Worm (Caenorhabditis elegans) whole organism, L2 larva: ENCODE data around the gene idh-1.
A peak's percentile ranks its signal among the peaks of the same experiment; 100 is the strongest.

Experiments used
- R02D3.7 ChIP-seq: fragments of 150-350 bp; optimal IDR thresholded peaks from 2 replicates; lab custom pipeline; 2014; ENCODE audit warnings: missing biosample characterization, missing genetic modification characterization
- Y55F3AM.14 ChIP-seq: fragments of 200-800 bp; sonication (Bioruptor generic); optimal IDR thresholded peaks from 2 replicates; lab custom pipeline; 2018; ENCODE audit warnings: mild to moderate bottlenecking, missing genetic modification characterization, missing compliant biosample characterization
- alr-1 ChIP-seq: fragments of 150-350 bp; optimal IDR thresholded peaks from 2 replicates; lab custom pipeline; 2014; ENCODE audit warnings: missing biosample characterization, missing genetic modification characterization
- ama-1 ChIP-seq: fragments of 150-350 bp; optimal IDR thresholded peaks from 2 replicates; lab custom pipeline; 2018; ENCODE audit warnings: inconsistent platforms
- blmp-1 ChIP-seq: sonication (generic microtip); optimal IDR thresholded peaks from 2 replicates; lab custom pipeline; 2017; ENCODE audit warnings: missing genetic modification characterization, mild to moderate bottlenecking, missing compliant biosample characterization, antibody characterized with exemption, moderate library complexity; ENCODE audit not compliant: insufficient read depth
- ceh-16 ChIP-seq: fragments of 150-350 bp; optimal IDR thresholded peaks from 2 replicates; lab custom pipeline; 2014; ENCODE audit warnings: missing biosample characterization, missing genetic modification characterization
- ceh-82 ChIP-seq: fragments of 150-350 bp; optimal IDR thresholded peaks from 2 replicates; lab custom pipeline; 2014; ENCODE audit warnings: missing biosample characterization, missing genetic modification characterization
- crh-2 ChIP-seq: sonication (generic microtip); optimal IDR thresholded peaks from 2 replicates; lab custom pipeline; 2017; ENCODE audit warnings: missing biosample characterization, missing genetic modification characterization
- dmd-4 ChIP-seq: sonication (generic microtip); optimal IDR thresholded peaks from 2 replicates; lab custom pipeline; 2017; ENCODE audit warnings: missing biosample characterization, missing genetic modification characterization
- egl-27 ChIP-seq: sonication (generic microtip); optimal IDR thresholded peaks from 3 replicates; lab custom pipeline; 2017; ENCODE audit warnings: missing biosample characterization, missing genetic modification reagents, missing genetic modification characterization
- elt-1 ChIP-seq: fragments of 150-350 bp; optimal IDR thresholded peaks from 2 replicates; lab custom pipeline; 2014; ENCODE audit warnings: missing biosample characterization, missing genetic modification characterization
- fos-1 ChIP-seq: fragments of 150-350 bp; optimal IDR thresholded peaks from 2 replicates; lab custom pipeline; 2014; ENCODE audit warnings: missing biosample characterization, missing genetic modification characterization
- gmeb-1 ChIP-seq: fragments of 150-350 bp; optimal IDR thresholded peaks from 2 replicates; lab custom pipeline; 2014; ENCODE audit warnings: missing biosample characterization, missing genetic modification characterization
- lin-13 ChIP-seq: fragments of 150-350 bp; optimal IDR thresholded peaks from 2 replicates; lab custom pipeline; 2014; ENCODE audit warnings: missing biosample characterization, missing genetic modification reagents, missing genetic modification characterization
- lin-39 ChIP-seq: fragments of 150-350 bp; optimal IDR thresholded peaks from 2 replicates; lab custom pipeline; 2014; ENCODE audit warnings: missing biosample characterization, missing genetic modification reagents, missing genetic modification characterization
- lsy-2 ChIP-seq, 2 experiments: fragments of 150-350 bp in 1 of 2; sonication (generic microtip) in 1 of 2; optimal IDR thresholded peaks; 2 replicates each; lab custom pipeline; 2014 to 2017; ENCODE audit warnings: missing biosample characterization in 2 of 2, missing genetic modification characterization in 2 of 2
- mab-5 ChIP-seq: fragments of 150-350 bp; optimal IDR thresholded peaks from 2 replicates; lab custom pipeline; 2014; ENCODE audit warnings: missing biosample characterization, missing genetic modification characterization
- mbf-1 ChIP-seq: sonication (generic microtip); optimal IDR thresholded peaks from 2 replicates; lab custom pipeline; 2017; ENCODE audit warnings: missing biosample characterization, missing genetic modification characterization
- mdl-1 ChIP-seq, 2 experiments: fragments of 150-350 bp in 1 of 2; sonication (generic microtip) in 1 of 2; optimal IDR thresholded peaks; 2 replicates each; lab custom pipeline; 2017; ENCODE audit warnings: missing biosample characterization in 2 of 2, missing genetic modification characterization in 2 of 2
- nhr-10 ChIP-seq: sonication (generic microtip); optimal IDR thresholded peaks from 2 replicates; lab custom pipeline; 2017; ENCODE audit warnings: missing biosample characterization, missing genetic modification characterization
- nhr-11 ChIP-seq: fragments of 150-350 bp; optimal IDR thresholded peaks from 2 replicates; lab custom pipeline; 2014; ENCODE audit warnings: missing biosample characterization, missing genetic modification characterization
- nhr-129 ChIP-seq: fragments of 150-350 bp; optimal IDR thresholded peaks from 2 replicates; lab custom pipeline; 2014; ENCODE audit warnings: missing biosample characterization, missing genetic modification characterization
- nhr-21 ChIP-seq: fragments of 150-350 bp; optimal IDR thresholded peaks from 2 replicates; lab custom pipeline; 2014; ENCODE audit warnings: missing biosample characterization, missing genetic modification characterization
- nhr-23 ChIP-seq: fragments of 150-350 bp; optimal IDR thresholded peaks from 2 replicates; lab custom pipeline; 2014; ENCODE audit warnings: missing biosample characterization, missing genetic modification reagents, missing genetic modification characterization
- nhr-25 ChIP-seq: fragments of 150-350 bp; sonication (generic microtip); optimal IDR thresholded peaks from 3 replicates; lab custom pipeline; 2014; ENCODE audit warnings: missing biosample characterization, missing genetic modification characterization
- nhr-6 ChIP-seq: fragments of 150-350 bp; optimal IDR thresholded peaks from 2 replicates; lab custom pipeline; 2014; ENCODE audit warnings: missing biosample characterization, missing genetic modification characterization
- nhr-77 ChIP-seq: fragments of 150-350 bp; optimal IDR thresholded peaks from 2 replicates; lab custom pipeline; 2014; ENCODE audit warnings: missing biosample characterization, missing genetic modification characterization
- peb-1 ChIP-seq: fragments of 150-350 bp; optimal IDR thresholded peaks from 2 replicates; lab custom pipeline; 2014; ENCODE audit warnings: missing biosample characterization, missing genetic modification characterization
- sem-4 ChIP-seq: fragments of 150-350 bp; optimal IDR thresholded peaks from 2 replicates; lab custom pipeline; 2014; ENCODE audit warnings: missing biosample characterization, missing genetic modification reagents, missing genetic modification characterization
- skn-1 ChIP-seq: sonication (generic microtip); optimal IDR thresholded peaks from 2 replicates; lab custom pipeline; 2017; ENCODE audit warnings: missing biosample characterization, missing genetic modification characterization
- sma-3 ChIP-seq: sonication (generic microtip); optimal IDR thresholded peaks from 2 replicates; lab custom pipeline; 2016; ENCODE audit warnings: missing genetic modification reagents, missing genetic modification characterization, missing compliant biosample characterization
- sma-9 ChIP-seq, 2 experiments: fragments of 150-350 bp in 1 of 2; sonication (generic microtip) in 1 of 2; optimal IDR thresholded peaks; 2 replicates each; lab custom pipeline; 2014 to 2016; ENCODE audit warnings: missing genetic modification characterization in 2 of 2, mild to moderate bottlenecking in 1 of 2, missing biosample characterization in 1 of 2, missing compliant biosample characterization in 1 of 2, missing genetic modification reagents in 1 of 2, moderate library complexity in 1 of 2
- snpc-4 ChIP-seq: fragments of 150-350 bp; optimal IDR thresholded peaks from 2 replicates; lab custom pipeline; 2014; ENCODE audit warnings: missing biosample characterization, missing genetic modification characterization
- unc-55 ChIP-seq: fragments of 150-350 bp; sonication (generic microtip); optimal IDR thresholded peaks from 3 replicates; lab custom pipeline; 2014; ENCODE audit warnings: missing biosample characterization, missing genetic modification reagents, missing genetic modification characterization
- unc-62 ChIP-seq: fragments of 150-350 bp; optimal IDR thresholded peaks from 2 replicates; lab custom pipeline; 2014; ENCODE audit warnings: missing biosample characterization, missing genetic modification reagents, missing genetic modification characterization
- zag-1 ChIP-seq: fragments of 150-350 bp; optimal IDR thresholded peaks from 2 replicates; lab custom pipeline; 2014; ENCODE audit warnings: missing biosample characterization, missing genetic modification characterization
- ztf-1 ChIP-seq: fragments of 200-800 bp; sonication (Bioruptor generic); conservative IDR thresholded peaks from 2 replicates; pipeline ENCODE4 v1.3.6; 2022; ENCODE audit warnings: missing genetic modification characterization, missing compliant biosample characterization
- ztf-4 ChIP-seq: fragments of 150-350 bp; optimal IDR thresholded peaks from 2 replicates; lab custom pipeline; 2014; ENCODE audit warnings: missing biosample characterization, missing genetic modification characterization

The idh-1 gene

ce11 chrIV:9438753-9439152 is 2.2 kb downstream of the idh-1 start:
- TF ChIP-seq fos-1 (tag; lab: Kevin White, UChicago) (peak; percentile 10), ama-1 (lab: Kevin White, UChicago) (peak; percentile 85), crh-2 (tag; lab: Kevin White, UChicago) (peak; percentile 37), ztf-4 (tag; lab: Kevin White, UChicago) (peak; percentile 19), nhr-21 (tag; lab: Kevin White, UChicago) (no peak), mdl-1 (tag; optimal IDR thresholded peaks at IDR 0.05; lab: Kevin White, UChicago) (peak in 1 of 2 experiments; percentile 0), sma-9 (GFP tag; optimal IDR thresholded peaks at IDR 0.05; lab: Kevin White, UChicago) (peak; percentile 64), sma-9 (tag; optimal IDR thresholded peaks at IDR 0.05; lab: Kevin White, UChicago) (no peak), sma-3 (peak; percentile 73), nhr-6 (tag; lab: Kevin White, UChicago) (peak; percentile 37), zag-1 (no peak), nhr-129 (tag; lab: Kevin White, UChicago) (peak; percentile 29), lin-13 (GFP tag; lab: Kevin White, UChicago) (peak; percentile 66), gmeb-1 (tag; lab: Kevin White, UChicago) (peak; percentile 51), lsy-2 (tag; optimal IDR thresholded peaks at IDR 0.05; lab: Kevin White, UChicago) (peak in 1 of 2 experiments; percentile 27), blmp-1 (tag; lab: Kevin White, UChicago) (no peak), alr-1 (no peak)

ce11 chrIV:9432327-9432726 is 8.6 kb downstream of the idh-1 start:
- TF ChIP-seq R02D3.7 (tag; lab: Kevin White, UChicago) (no peak), elt-1 (tag; lab: Kevin White, UChicago) (no peak), blmp-1 (tag; lab: Kevin White, UChicago) (no peak), ceh-16 (tag; lab: Kevin White, UChicago) (no peak), egl-27 (tag; lab: Kevin White, UChicago) (no peak), ztf-4 (tag; lab: Kevin White, UChicago) (no peak), gmeb-1 (tag; lab: Kevin White, UChicago) (no peak), nhr-23 (tag; lab: Kevin White, UChicago) (no peak), ztf-1 (GFP tag; lab: Robert Waterston, UW) (no peak), nhr-11 (tag; lab: Kevin White, UChicago) (no peak), dmd-4 (tag; lab: Kevin White, UChicago) (no peak), nhr-77 (tag; lab: Kevin White, UChicago) (no peak), ceh-82 (no peak), unc-62 (no peak)

ce11 chrIV:9427959-9428358 is 12.9 kb downstream of the idh-1 start, which contains the start of gene F59B8.1:
F59B8.1 (plus strand) TSS chrIV:9428259.
- TF ChIP-seq sma-9 (GFP tag; optimal IDR thresholded peaks at IDR 0.05; lab: Kevin White, UChicago) (no peak), sma-9 (tag; optimal IDR thresholded peaks at IDR 0.05; lab: Kevin White, UChicago) (no peak), mbf-1 (no peak), sem-4 (tag; lab: Kevin White, UChicago) (no peak), unc-62 (no peak), ztf-4 (tag; lab: Kevin White, UChicago) (no peak), dmd-4 (tag; lab: Kevin White, UChicago) (no peak), unc-55 (GFP tag; lab: Kevin White, UChicago) (no peak), skn-1 (tag; lab: Kevin White, UChicago) (no peak), zag-1 (no peak), ztf-1 (GFP tag; lab: Robert Waterston, UW) (no peak), egl-27 (tag; lab: Kevin White, UChicago) (no peak), nhr-25 (tag; lab: Kevin White, UChicago) (no peak), snpc-4 (tag; lab: Kevin White, UChicago) (no peak)

- TF ChIP-seq sma-3: no peak
- no peak for TF ChIP-seq gmeb-1 (tag; lab: Kevin White, UChicago)
- TF ChIP-seq nhr-21 (tag; lab: Kevin White, UChicago): no peak
- no peak for TF ChIP-seq mbf-1
- no peak for TF ChIP-seq egl-27 (tag; lab: Kevin White, UChicago)
- no peak for TF ChIP-seq ceh-16 (tag; lab: Kevin White, UChicago)
- TF ChIP-seq Y55F3AM.14 (GFP tag; lab: Kevin White, UChicago): no peak
- TF ChIP-seq mdl-1 (tag; optimal IDR thresholded peaks at IDR 0.05; lab: Kevin White, UChicago): no peak
- TF ChIP-seq lin-39 (tag; lab: Kevin White, UChicago): no peak
- TF ChIP-seq zag-1: no peak
- TF ChIP-seq snpc-4 (tag; lab: Kevin White, UChicago): no peak
- no peak for TF ChIP-seq nhr-10
- TF ChIP-seq lin-13 (GFP tag; lab: Kevin White, UChicago): no peak
- TF ChIP-seq mab-5: no peak
- TF ChIP-seq ztf-4 (tag; lab: Kevin White, UChicago): no peak
- no peak for TF ChIP-seq peb-1 (tag; lab: Kevin White, UChicago)
- TF ChIP-seq sem-4 (tag; lab: Kevin White, UChicago): no peak
- no peak for TF ChIP-seq unc-62
- TF ChIP-seq nhr-23 (tag; lab: Kevin White, UChicago): no peak
- no peak for TF ChIP-seq nhr-11 (tag; lab: Kevin White, UChicago)
Measured at ce11 chrIV:9423095-9423494, 17.8 kb downstream of the idh-1 start, which contains the start of gene srxa-2. srxa-2 (plus strand) TSS chrIV:9423395.
